Worm (Caenorhabditis elegans) whole organism, L3 larva: ENCODE measurements around the gene Y102A5C.27.

Source experiments
- ZK546.5 ChIP-seq: sonication (generic microtip); optimal IDR thresholded peaks from 2 replicates; lab custom pipeline; 2017; ENCODE audit warnings: missing biosample characterization, missing genetic modification characterization
- aly-2 ChIP-seq: fragments of 150-350 bp; optimal IDR thresholded peaks from 2 replicates; lab custom pipeline; 2014; ENCODE audit warnings: missing biosample characterization, missing genetic modification characterization
- ceh-28 ChIP-seq: fragments of 150-350 bp; optimal IDR thresholded peaks from 2 replicates; lab custom pipeline; 2014; ENCODE audit warnings: missing biosample characterization, missing genetic modification reagents, missing genetic modification characterization
- ceh-82 ChIP-seq: fragments of 150-350 bp; optimal IDR thresholded peaks from 2 replicates; lab custom pipeline; 2014; ENCODE audit warnings: missing biosample characterization, missing genetic modification characterization
- egl-27 ChIP-seq: sonication (generic microtip); optimal IDR thresholded peaks from 4 replicates; lab custom pipeline; 2017; ENCODE audit warnings: missing biosample characterization, missing genetic modification reagents, missing genetic modification characterization
- egl-5 ChIP-seq: fragments of 150-350 bp; optimal IDR thresholded peaks from 2 replicates; lab custom pipeline; 2017; ENCODE audit warnings: missing biosample characterization, missing genetic modification reagents, missing genetic modification characterization, inconsistent platforms
- elt-1 ChIP-seq: fragments of 150-350 bp; optimal IDR thresholded peaks from 2 replicates; lab custom pipeline; 2014; ENCODE audit warnings: missing biosample characterization, missing genetic modification characterization
- elt-2 ChIP-seq: sonication (generic microtip); optimal IDR thresholded peaks from 2 replicates; lab custom pipeline; 2016; ENCODE audit warnings: missing genetic modification reagents, mild to moderate bottlenecking, missing genetic modification characterization, missing compliant biosample characterization
- elt-3 ChIP-seq, 3 experiments: fragments of 150-350 bp in 1 of 3; sonication (generic microtip) in 2 of 3; optimal IDR thresholded peaks; 2 replicates in 2 of 3; 4 replicates in 1 of 3; lab custom pipeline; 2014 to 2017; ENCODE audit warnings: missing biosample characterization in 3 of 3, missing genetic modification characterization in 3 of 3
- eor-1 ChIP-seq, 2 experiments: fragments of 150-350 bp; optimal IDR thresholded peaks; 2 replicates each; lab custom pipeline; 2014 to 2018; ENCODE audit warnings: missing biosample characterization in 2 of 2, missing genetic modification characterization in 2 of 2
- fkh-10 ChIP-seq: sonication (generic microtip); optimal IDR thresholded peaks from 2 replicates; lab custom pipeline; 2017; ENCODE audit warnings: missing biosample characterization, missing genetic modification reagents, missing genetic modification characterization
- fkh-2 ChIP-seq: fragments of 150-350 bp; optimal IDR thresholded peaks from 2 replicates; lab custom pipeline; 2014; ENCODE audit warnings: missing biosample characterization, missing genetic modification reagents, missing genetic modification characterization
- fos-1 ChIP-seq: fragments of 150-350 bp; optimal IDR thresholded peaks from 2 replicates; lab custom pipeline; 2014; ENCODE audit warnings: missing biosample characterization, missing genetic modification characterization
- hmg-11 ChIP-seq: sonication (generic microtip); optimal IDR thresholded peaks from 2 replicates; lab custom pipeline; 2016; ENCODE audit warnings: missing genetic modification characterization, missing compliant biosample characterization
- jun-1 ChIP-seq: fragments of 150-350 bp; optimal IDR thresholded peaks from 2 replicates; lab custom pipeline; 2014; ENCODE audit warnings: missing biosample characterization, missing genetic modification reagents, missing genetic modification characterization
- lin-15B ChIP-seq: fragments of 150-350 bp; optimal IDR thresholded peaks from 2 replicates; lab custom pipeline; 2014; ENCODE audit warnings: missing biosample characterization, missing genetic modification characterization
- lin-39 ChIP-seq: fragments of 150-350 bp; optimal IDR thresholded peaks from 2 replicates; lab custom pipeline; 2018; ENCODE audit warnings: missing biosample characterization, missing genetic modification reagents, missing genetic modification characterization
- lsy-12 ChIP-seq: sonication (generic microtip); optimal IDR thresholded peaks from 2 replicates; lab custom pipeline; 2016; ENCODE audit warnings: mild to moderate bottlenecking, missing genetic modification characterization, missing compliant biosample characterization
- mdl-1 ChIP-seq: fragments of 150-350 bp; optimal IDR thresholded peaks from 2 replicates; lab custom pipeline; 2014; ENCODE audit warnings: missing biosample characterization, missing genetic modification characterization
- mml-1 ChIP-seq: fragments of 150-350 bp; sonication (generic microtip); optimal IDR thresholded peaks from 3 replicates; lab custom pipeline; 2014; ENCODE audit warnings: missing biosample characterization, missing genetic modification characterization
- nfya-1 ChIP-seq: sonication (generic microtip); optimal IDR thresholded peaks from 2 replicates; lab custom pipeline; 2017; ENCODE audit warnings: missing genetic modification characterization, mild to moderate bottlenecking, missing compliant biosample characterization, antibody characterized with exemption, moderate library complexity; ENCODE audit not compliant: insufficient read depth
- nhr-11 ChIP-seq: fragments of 150-350 bp; optimal IDR thresholded peaks from 2 replicates; lab custom pipeline; 2014; ENCODE audit warnings: missing biosample characterization, missing genetic modification characterization
- nhr-237 ChIP-seq: fragments of 150-350 bp; optimal IDR thresholded peaks from 2 replicates; lab custom pipeline; 2014; ENCODE audit warnings: missing biosample characterization, missing genetic modification characterization
- nhr-25 ChIP-seq: sonication (generic microtip); optimal IDR thresholded peaks from 2 replicates; lab custom pipeline; 2017; ENCODE audit warnings: missing biosample characterization, missing genetic modification characterization
- nhr-28 ChIP-seq: fragments of 150-350 bp; optimal IDR thresholded peaks from 2 replicates; lab custom pipeline; 2014; ENCODE audit warnings: missing biosample characterization, missing genetic modification characterization
- nhr-76 ChIP-seq: fragments of 150-350 bp; sonication (generic microtip); optimal IDR thresholded peaks from 5 replicates; lab custom pipeline; 2014; ENCODE audit warnings: missing biosample characterization, missing genetic modification characterization
- pha-4 ChIP-seq: fragments of 150-350 bp; optimal IDR thresholded peaks from 2 replicates; lab custom pipeline; 2014; ENCODE audit warnings: missing biosample characterization, missing genetic modification reagents, missing genetic modification characterization
- pqm-1 ChIP-seq: fragments of 150-350 bp; optimal IDR thresholded peaks from 2 replicates; lab custom pipeline; 2017; ENCODE audit warnings: missing biosample characterization, missing genetic modification characterization, inconsistent platforms
- sea-2 ChIP-seq: fragments of 150-350 bp; sonication (generic microtip); optimal IDR thresholded peaks from 4 replicates; lab custom pipeline; 2014; ENCODE audit warnings: missing biosample characterization, missing genetic modification reagents, missing genetic modification characterization
- snpc-4 ChIP-seq: fragments of 150-350 bp; optimal IDR thresholded peaks from 2 replicates; lab custom pipeline; 2014; ENCODE audit warnings: missing biosample characterization, missing genetic modification characterization
- unc-39 ChIP-seq: sonication (generic microtip); optimal IDR thresholded peaks from 4 replicates; lab custom pipeline; 2017; ENCODE audit warnings: missing biosample characterization, missing genetic modification characterization
- zag-1 ChIP-seq: fragments of 150-350 bp; optimal IDR thresholded peaks from 2 replicates; lab custom pipeline; 2014; ENCODE audit warnings: missing biosample characterization, missing genetic modification characterization
- ztf-11 ChIP-seq: fragments of 150-350 bp; optimal IDR thresholded peaks from 2 replicates; lab custom pipeline; 2014; ENCODE audit warnings: missing biosample characterization, missing genetic modification characterization
- ztf-4 ChIP-seq: fragments of 150-350 bp; optimal IDR thresholded peaks from 2 replicates; lab custom pipeline; 2014; ENCODE audit warnings: missing biosample characterization, missing genetic modification characterization

The Y102A5C.27 gene

ce11 chrV:17013232-17013631, 24.7 kb upstream of the Y102A5C.27 start, which contains the start of gene clec-241:
Gene clec-241, minus strand, starts transcription at chrV:17013332.
- TF ChIP-seq zag-1 (tag; lab: Kevin White, UChicago) (no peak), mdl-1 (no peak), eor-1 (tag; optimal IDR thresholded peaks at IDR 0.05; lab: Kevin White, UChicago) (no peak), mml-1 (tag; lab: Kevin White, UChicago) (no peak), nhr-76 (tag; lab: Kevin White, UChicago) (no peak), fos-1 (tag; lab: Kevin White, UChicago) (no peak), egl-5 (tag; lab: Kevin White, UChicago) (no peak), nfya-1 (tag; lab: Kevin White, UChicago) (no peak), aly-2 (tag; lab: Kevin White, UChicago) (no peak), ceh-28 (tag; lab: Kevin White, UChicago) (no peak), nhr-25 (tag; lab: Kevin White, UChicago) (no peak), sea-2 (GFP tag; lab: Kevin White, UChicago) (no peak), hmg-11 (no peak), egl-27 (tag; lab: Kevin White, UChicago) (no peak), pha-4 (tag; lab: Kevin White, UChicago) (no peak), nhr-11 (tag; lab: Kevin White, UChicago) (no peak)

- no peak for TF ChIP-seq ztf-4 (tag; lab: Kevin White, UChicago)
- TF ChIP-seq snpc-4 (tag; lab: Kevin White, UChicago): no peak
- no peak for TF ChIP-seq egl-27 (tag; lab: Kevin White, UChicago)
- peak; percentile 64 for TF ChIP-seq elt-2 (tag; lab: Kevin White, UChicago)
- TF ChIP-seq pqm-1 (tag; lab: Kevin White, UChicago): peak; percentile 77
Observed at ce11 chrV:17009342-17010064, 21.0 kb upstream of the Y102A5C.27 start, which contains the start of the genes clc-12 and clec-240. Gene clc-12, minus strand, starts transcription at chrV:17009388. Gene clec-240, plus strand, starts transcription at chrV:17010014.

- TF ChIP-seq zag-1 (tag; lab: Kevin White, UChicago): no peak
- no peak for TF ChIP-seq ztf-11 (tag; lab: Kevin White, UChicago)
- no peak for TF ChIP-seq unc-39 (tag; lab: Kevin White, UChicago)
- TF ChIP-seq nhr-25 (tag; lab: Kevin White, UChicago): no peak
- no peak for TF ChIP-seq jun-1 (tag; lab: Kevin White, UChicago)
- TF ChIP-seq ceh-82 (tag; lab: Kevin White, UChicago): no peak
- no peak for TF ChIP-seq aly-2 (tag; lab: Kevin White, UChicago)
- TF ChIP-seq elt-3 (tag; optimal IDR thresholded peaks at IDR 0.05; lab: Kevin White, UChicago): no peak
- TF ChIP-seq nhr-11 (tag; lab: Kevin White, UChicago): no peak
- no peak for TF ChIP-seq ZK546.5 (tag; lab: Kevin White, UChicago)
- no peak for TF ChIP-seq lsy-12 (tag; lab: Kevin White, UChicago)
- TF ChIP-seq egl-27 (tag; lab: Kevin White, UChicago): no peak
Observed at ce11 chrV:17008302-17008701, 19.8 kb upstream of the Y102A5C.27 start, which contains the start of gene sri-69. Gene sri-69, minus strand, starts transcription at chrV:17008402.

- TF ChIP-seq lin-15B (tag; lab: Kevin White, UChicago): no peak
- no peak for TF ChIP-seq egl-27 (tag; lab: Kevin White, UChicago)
- TF ChIP-seq, all 47 proteins: peak for 0
Observed at ce11 chrV:17005189-17005588, 16.7 kb upstream of the Y102A5C.27 start, which contains the start of gene srh-131. Gene srh-131, plus strand, starts transcription at chrV:17005489.

- TF ChIP-seq ZK546.5 (tag; lab: Kevin White, UChicago): no peak
- TF ChIP-seq nhr-25 (tag; lab: Kevin White, UChicago): no peak
- TF ChIP-seq lsy-12 (tag; lab: Kevin White, UChicago): no peak
- no peak for TF ChIP-seq nhr-76 (tag; lab: Kevin White, UChicago)
- no peak for TF ChIP-seq fkh-10 (GFP tag; lab: Kevin White, UChicago)
- TF ChIP-seq ceh-28 (tag; lab: Kevin White, UChicago): no peak
- no peak for TF ChIP-seq hmg-11
- TF ChIP-seq elt-1: no peak
- TF ChIP-seq lin-39 (tag; lab: Kevin White, UChicago): no peak
- no peak for TF ChIP-seq fkh-2 (tag; lab: Kevin White, UChicago)
- no peak for TF ChIP-seq ztf-4 (tag; lab: Kevin White, UChicago)
- no peak for TF ChIP-seq nhr-28 (tag; lab: Kevin White, UChicago)
- no peak for TF ChIP-seq nhr-237
Observed at ce11 chrV:17001167-17001566, 12.7 kb upstream of the Y102A5C.27 start, which contains the start of gene sri-9. Gene sri-9, plus strand, starts transcription at chrV:17001467.
